Worm (Caenorhabditis elegans): ENCODE data around the gene gst-9.

ce11 chrII:4856113-4856512 is 35.3 kb upstream of the gst-9 start:
- no peak for TF ChIP-seq unc-120 (tag; optimal IDR thresholded peaks at IDR 0.05; ENCODE audit: poor library complexity, severe bottlenecking)
- no peak for TF ChIP-seq ztf-11 (tag; optimal IDR thresholded peaks at IDR 0.05)
- TF ChIP-seq nhr-237 (tag; optimal IDR thresholded peaks at IDR 0.05), result no peak
- TF ChIP-seq tbx-8 (GFP tag; optimal IDR thresholded peaks at IDR 0.05), result no peak
- no peak for TF ChIP-seq mep-1 (tag; optimal IDR thresholded peaks at IDR 0.05)
- no peak for TF ChIP-seq unc-62 (GFP tag; optimal IDR thresholded peaks at IDR 0.05)
- no peak for TF ChIP-seq snpc-4 (tag; optimal IDR thresholded peaks at IDR 0.05)
- no peak for TF ChIP-seq lin-13 (tag; optimal IDR thresholded peaks at IDR 0.05)
- no peak for TF ChIP-seq M03D4.4 (tag; optimal IDR thresholded peaks at IDR 0.05)
- TF ChIP-seq elt-1 (tag; optimal IDR thresholded peaks at IDR 0.05; ENCODE audit: borderline replicate concordance, insufficient read depth), result peak; percentile 65
- no peak for TF ChIP-seq ces-1 (GFP tag; optimal IDR thresholded peaks at IDR 0.05)
- no peak for TF ChIP-seq sptf-1 (tag; optimal IDR thresholded peaks at IDR 0.05)
- no peak for TF ChIP-seq mab-5 (tag; optimal IDR thresholded peaks at IDR 0.05)
- TF ChIP-seq sem-2 (GFP tag; optimal IDR thresholded peaks at IDR 0.05), result no peak

Data from whole organism, mixed stage, embryonic.